Fruit fly (Drosophila melanogaster) whole organism, adult: ENCODE data around the gene CG33767.

Experiments
- CG11617 ChIP-seq: fragments of 200-800 bp; sonication (Bioruptor generic); optimal IDR thresholded peaks from 2 replicates; lab custom pipeline; 2017; ENCODE audit warnings: mild to moderate bottlenecking, missing biosample characterization, missing genetic modification reagents, missing genetic modification characterization
- CG12768 ChIP-seq: fragments of 200-800 bp; sonication (Bioruptor generic); optimal IDR thresholded peaks from 2 replicates; lab custom pipeline; 2017; ENCODE audit warnings: missing biosample characterization, missing genetic modification characterization, mild to moderate bottlenecking, moderate library complexity, missing genetic modification reagents
- CG14711 ChIP-seq: fragments of 200-800 bp; sonication (Bioruptor generic); optimal IDR thresholded peaks from 2 replicates; lab custom pipeline; 2018; ENCODE audit warnings: missing biosample characterization, mild to moderate bottlenecking, missing genetic modification characterization, moderate library complexity
- CG1620 ChIP-seq: fragments of 200-800 bp; sonication (Bioruptor generic); optimal IDR thresholded peaks from 2 replicates; lab custom pipeline; 2016; ENCODE audit warnings: missing biosample characterization, missing genetic modification characterization
- CG33017 ChIP-seq: fragments of 200-800 bp; sonication (Bioruptor generic); optimal IDR thresholded peaks from 2 replicates; lab custom pipeline; 2018; ENCODE audit warnings: missing biosample characterization, mild to moderate bottlenecking, missing genetic modification characterization, moderate library complexity
- CG5204 ChIP-seq: fragments of 200-800 bp; sonication (Bioruptor generic); optimal IDR thresholded peaks from 2 replicates; lab custom pipeline; 2016; ENCODE audit warnings: missing biosample characterization, missing genetic modification characterization
- CG7045 ChIP-seq: fragments of 200-800 bp; sonication (Bioruptor generic); optimal IDR thresholded peaks from 2 replicates; lab custom pipeline; 2017; ENCODE audit warnings: missing biosample characterization, mild to moderate bottlenecking, missing genetic modification characterization
- CG7101 ChIP-seq: fragments of 200-800 bp; sonication (Bioruptor generic); optimal IDR thresholded peaks from 2 replicates; lab custom pipeline; 2018; ENCODE audit warnings: missing biosample characterization, mild to moderate bottlenecking, missing genetic modification characterization, moderate library complexity
- Clk ChIP-seq: fragments of 200-800 bp; sonication (Bioruptor generic); optimal IDR thresholded peaks from 2 replicates; lab custom pipeline; 2017; ENCODE audit warnings: missing biosample characterization, missing genetic modification characterization
- Crg-1 ChIP-seq: fragments of 200-800 bp; sonication (Bioruptor generic); optimal IDR thresholded peaks from 2 replicates; lab custom pipeline; 2016; ENCODE audit warnings: missing biosample characterization, missing genetic modification characterization
- Hr96 ChIP-seq: fragments of 200-800 bp; sonication (Bioruptor generic); optimal IDR thresholded peaks from 2 replicates; lab custom pipeline; 2016; ENCODE audit warnings: missing biosample characterization, missing genetic modification characterization
- Mnt ChIP-seq: fragments of 200-800 bp; sonication (Bioruptor generic); optimal IDR thresholded peaks from 2 replicates; lab custom pipeline; 2016; ENCODE audit warnings: missing biosample characterization, mild to moderate bottlenecking, missing genetic modification characterization
- bab1 ChIP-seq: fragments of 200-800 bp; sonication (Bioruptor generic); optimal IDR thresholded peaks from 3 replicates; lab custom pipeline; 2019; ENCODE audit warnings: missing biosample characterization, mild to moderate bottlenecking, missing genetic modification characterization, moderate library complexity
- cic ChIP-seq: fragments of 200-800 bp; sonication (Bioruptor generic); optimal IDR thresholded peaks from 2 replicates; lab custom pipeline; 2017; ENCODE audit warnings: missing biosample characterization, mild to moderate bottlenecking, missing genetic modification characterization, moderate library complexity
- cnc ChIP-seq, 2 experiments: fragments of >200 bp; optimal IDR thresholded peaks; 2 replicates each; lab custom pipeline; 2017
- kay ChIP-seq: fragments of 200-800 bp; sonication (Bioruptor generic); peaks from one replicate; lab custom pipeline; 2016; ENCODE audit warnings: missing biosample characterization, missing genetic modification characterization, borderline replicate concordance
- ovo ChIP-seq: fragments of 200-800 bp; sonication (Bioruptor generic); optimal IDR thresholded peaks from 2 replicates; lab custom pipeline; 2016; ENCODE audit warnings: missing biosample characterization, missing genetic modification characterization
- pad ChIP-seq: fragments of 200-800 bp; sonication (Bioruptor generic); optimal IDR thresholded peaks from 3 replicates; lab custom pipeline; 2017; ENCODE audit warnings: missing biosample characterization, missing genetic modification characterization, mild to moderate bottlenecking, moderate library complexity, missing genetic modification reagents
- tj ChIP-seq: fragments of 200-800 bp; sonication (Bioruptor generic); optimal IDR thresholded peaks from 3 replicates; lab custom pipeline; 2017; ENCODE audit warnings: missing biosample characterization, mild to moderate bottlenecking, missing genetic modification characterization, moderate library complexity
- toe ChIP-seq: fragments of 200-800 bp; sonication (Bioruptor generic); optimal IDR thresholded peaks from 2 replicates; lab custom pipeline; 2016; ENCODE audit warnings: missing biosample characterization, missing genetic modification characterization

CG33767 gene

DNA sequence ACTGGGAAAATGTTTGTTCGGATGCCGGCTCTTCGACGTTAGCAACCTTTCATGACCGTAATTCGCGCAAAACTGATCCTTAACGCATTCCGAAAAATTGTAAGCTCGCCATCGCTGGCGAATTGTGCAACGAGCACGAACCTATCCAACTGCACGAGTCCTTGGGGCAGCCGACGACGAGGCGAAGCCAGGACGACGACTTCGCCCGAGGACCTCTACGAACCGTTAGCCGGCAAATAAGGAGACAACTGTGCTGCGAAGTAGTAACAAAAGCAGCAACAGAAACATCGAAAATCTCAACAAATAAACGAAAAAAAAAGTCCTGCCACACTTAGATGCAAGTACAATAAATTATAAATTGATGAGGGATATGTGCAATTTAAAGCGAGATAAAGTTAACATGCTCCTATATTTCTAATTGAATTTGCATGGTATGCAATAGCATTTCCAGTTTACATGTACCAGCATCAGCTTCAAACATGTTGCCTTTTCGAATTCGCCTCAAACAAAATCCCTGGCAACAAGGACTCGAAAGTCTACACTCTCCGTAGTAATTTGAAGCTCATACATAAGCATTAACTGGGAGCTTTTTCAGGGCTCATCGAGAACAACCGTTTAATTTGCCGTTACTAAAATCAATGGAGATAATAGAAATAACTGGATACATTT, 8.1 kb upstream of the CG33767 start, which contains the start of gene CG14459:
TSS of gene CG14459 (minus strand) at position 51 of the 669 bp plus-strand sequence.
- TF ChIP-seq kay (GFP tag; lab: Kevin White, UChicago), result no peak
- no peak for TF ChIP-seq CG11617 (GFP tag; lab: Kevin White, UChicago)
- TF ChIP-seq CG33017 (tag; lab: Kevin White, UChicago), result no peak
- TF ChIP-seq Clk (GFP tag; lab: Kevin White, UChicago), result no peak
- no peak for TF ChIP-seq CG12768 (GFP tag; lab: Kevin White, UChicago)
- no peak for TF ChIP-seq cic (GFP tag; lab: Kevin White, UChicago)
- no peak for TF ChIP-seq CG5204 (GFP tag; lab: Kevin White, UChicago)
- TF ChIP-seq pad (GFP tag; lab: Kevin White, UChicago), result no peak
- TF ChIP-seq Crg-1, result no peak
- no peak for TF ChIP-seq Mnt (GFP tag; lab: Kevin White, UChicago)
- TF ChIP-seq cnc (optimal IDR thresholded peaks at IDR 0.05; lab: Kevin White, UChicago), result no peak
- no peak for TF ChIP-seq toe
- no peak for TF ChIP-seq tj (GFP tag; lab: Kevin White, UChicago)
- no peak for TF ChIP-seq CG1620 (GFP tag; lab: Kevin White, UChicago)
- TF ChIP-seq CG14711, result no peak
- no peak for TF ChIP-seq CG7045 (GFP tag; lab: Kevin White, UChicago)
- TF ChIP-seq bab1, result no peak
- no peak for TF ChIP-seq ovo
- TF ChIP-seq CG7101 (tag; lab: Kevin White, UChicago), result no peak

DNA sequence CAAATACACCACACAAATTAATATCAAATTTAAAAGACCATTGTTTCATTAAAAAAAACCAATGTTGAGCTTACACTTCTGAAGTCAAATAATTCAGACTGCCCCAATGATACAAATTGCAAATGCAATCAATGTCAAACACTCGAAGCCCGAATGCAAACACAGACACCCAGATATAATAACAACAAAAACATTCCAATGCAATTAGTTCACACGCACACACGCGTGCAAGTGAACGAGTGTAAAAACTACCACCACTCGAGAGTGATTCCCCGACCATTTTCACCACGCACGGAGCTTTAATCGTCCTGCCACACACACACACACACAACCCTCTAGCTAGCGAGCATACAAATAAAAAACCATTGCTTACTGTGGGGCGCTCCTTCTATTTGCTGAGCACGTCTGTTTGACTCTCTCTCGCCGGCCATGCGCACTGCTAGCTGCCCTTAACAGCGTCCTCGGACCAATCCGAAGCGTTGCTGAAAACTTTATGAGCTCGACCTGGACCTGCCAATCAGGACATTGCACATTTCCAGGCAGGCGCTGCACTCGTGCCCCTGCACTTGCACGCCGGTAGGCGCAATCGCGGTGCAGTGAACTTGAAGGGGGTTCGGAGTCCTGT, 3.7 kb upstream of the CG33767 start:
- TF ChIP-seq CG7045 (GFP tag; lab: Kevin White, UChicago), result no peak
- no peak for TF ChIP-seq CG5204 (GFP tag; lab: Kevin White, UChicago)
- TF ChIP-seq Clk (GFP tag; lab: Kevin White, UChicago), result no peak
- TF ChIP-seq kay (GFP tag; lab: Kevin White, UChicago), result no peak
- no peak for TF ChIP-seq CG12768 (GFP tag; lab: Kevin White, UChicago)
- TF ChIP-seq Hr96, result no peak
- no peak for TF ChIP-seq toe
- TF ChIP-seq CG33017 (tag; lab: Kevin White, UChicago), result no peak
- no peak for TF ChIP-seq Mnt (GFP tag; lab: Kevin White, UChicago)
- TF ChIP-seq CG14711, result no peak
- no peak for TF ChIP-seq bab1
- TF ChIP-seq ovo, result no peak
- TF ChIP-seq CG7101 (tag; lab: Kevin White, UChicago), result no peak
- no peak for TF ChIP-seq pad (GFP tag; lab: Kevin White, UChicago)

DNA sequence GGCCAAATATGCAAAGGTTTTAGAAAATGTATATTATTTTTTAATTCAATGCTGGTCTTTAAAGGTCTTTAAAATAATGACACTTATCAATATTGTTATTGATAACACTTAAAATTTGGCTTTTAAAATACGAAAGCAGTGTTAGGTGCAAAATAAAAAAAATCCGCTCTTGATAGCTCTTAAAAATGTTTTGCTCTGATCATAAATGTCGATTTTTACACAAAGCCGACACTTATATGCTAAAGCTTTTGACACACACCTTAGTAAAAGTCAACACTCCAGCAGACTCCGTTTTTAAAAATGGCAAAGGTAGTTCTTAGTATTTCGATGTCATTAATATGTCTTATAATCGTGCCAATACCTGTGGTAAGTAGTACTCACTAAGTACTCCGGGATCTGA, 780 bp upstream of the CG33767 start, which contains the start of gene CG33766:
TSS of gene CG33766 (plus strand) at position 301 of the 400 bp plus-strand sequence.
- TF ChIP-seq Hr96 (no peak), CG7045 (GFP tag; lab: Kevin White, UChicago) (no peak), CG12768 (GFP tag; lab: Kevin White, UChicago) (no peak), ovo (no peak), pad (GFP tag; lab: Kevin White, UChicago) (no peak), CG1620 (GFP tag; lab: Kevin White, UChicago) (no peak), CG7101 (tag; lab: Kevin White, UChicago) (no peak), bab1 (no peak), cnc (optimal IDR thresholded peaks at IDR 0.05; lab: Kevin White, UChicago) (no peak), CG14711 (no peak)

DNA sequence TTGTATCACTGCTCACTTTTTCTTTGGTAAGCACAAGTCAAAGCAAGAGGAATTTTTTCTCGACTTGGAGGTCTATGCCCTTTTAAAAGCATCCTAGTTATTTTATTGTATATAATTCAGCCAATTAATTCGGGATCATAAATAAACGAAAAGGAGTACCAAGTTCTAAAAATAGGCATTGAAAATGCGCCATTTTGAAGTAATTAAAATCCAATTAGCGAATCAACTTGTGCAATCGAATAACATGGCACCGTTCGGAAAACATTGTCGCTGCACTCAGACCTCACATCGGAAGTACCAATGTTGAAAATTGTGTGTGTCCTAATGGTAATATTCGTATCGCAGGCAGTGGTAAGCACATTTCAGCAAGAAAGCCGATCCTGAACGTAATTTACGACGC, 756 bp downstream of the CG33767 start, which contains the start of gene CG33768:
TSS of gene CG33768 (plus strand) at position 301 of the 400 bp plus-strand sequence.
- TF ChIP-seq cnc (optimal IDR thresholded peaks at IDR 0.05; lab: Kevin White, UChicago), result no peak

DNA sequence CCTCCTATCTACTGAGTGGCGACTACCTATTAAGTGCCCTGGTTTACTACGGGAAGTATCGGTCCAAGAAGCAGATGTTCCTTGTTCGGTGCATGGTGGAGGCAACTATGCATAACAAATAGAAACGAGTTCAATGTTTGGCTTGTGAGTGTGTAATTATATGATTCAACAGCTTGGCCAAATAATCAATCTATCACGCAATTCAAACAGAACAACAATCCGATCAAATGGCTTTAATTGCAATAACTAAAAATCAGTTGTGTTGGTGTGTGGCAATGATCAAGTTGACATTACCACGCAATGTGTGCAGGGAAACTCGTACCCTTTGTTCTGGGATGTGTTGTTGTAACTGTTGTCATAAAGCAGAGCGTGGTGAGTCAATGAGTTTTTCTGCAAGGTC, 1.5 kb downstream of the CG33767 start, which contains the start of gene CG33769:
TSS of gene CG33769 (plus strand) at position 301 of the 400 bp plus-strand sequence.
- TF ChIP-seq cic (GFP tag; lab: Kevin White, UChicago) (no peak), cnc (optimal IDR thresholded peaks at IDR 0.05; lab: Kevin White, UChicago) (no peak), Mnt (GFP tag; lab: Kevin White, UChicago) (no peak), pad (GFP tag; lab: Kevin White, UChicago) (no peak), CG12768 (GFP tag; lab: Kevin White, UChicago) (no peak), Hr96 (no peak), CG33017 (tag; lab: Kevin White, UChicago) (no peak), tj (GFP tag; lab: Kevin White, UChicago) (no peak), CG11617 (GFP tag; lab: Kevin White, UChicago) (no peak), CG14711 (no peak), CG5204 (GFP tag; lab: Kevin White, UChicago) (no peak), CG1620 (GFP tag; lab: Kevin White, UChicago) (no peak), Clk (GFP tag; lab: Kevin White, UChicago) (no peak), CG7045 (GFP tag; lab: Kevin White, UChicago) (no peak), bab1 (no peak)

DNA sequence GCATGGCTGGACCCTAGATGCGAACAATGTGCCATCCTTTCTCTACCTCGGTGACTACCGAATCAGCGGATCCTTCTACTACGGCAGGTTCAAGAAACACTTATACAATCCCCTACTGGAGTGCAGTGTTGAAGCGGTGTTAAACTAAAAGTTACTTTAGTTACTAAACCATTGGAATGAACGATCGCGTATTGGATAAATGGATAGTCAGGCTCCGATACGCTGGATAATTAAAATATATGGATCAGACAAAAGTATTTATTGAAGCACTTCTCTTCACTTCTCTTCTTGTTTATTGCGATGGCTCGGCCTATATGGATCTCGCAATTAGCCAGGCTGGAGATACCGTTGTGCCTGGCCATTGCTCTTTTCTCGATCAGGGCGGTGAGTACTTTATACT, 2.3 kb downstream of the CG33767 start, which contains the start of gene CG33770:
TSS of gene CG33770 (plus strand) at position 301 of the 400 bp plus-strand sequence.
- TF ChIP-seq Crg-1, result no peak
- no peak for TF ChIP-seq pad (GFP tag; lab: Kevin White, UChicago)
- TF ChIP-seq CG33017 (tag; lab: Kevin White, UChicago), result no peak
